Worm (Caenorhabditis elegans): ENCODE data around the gene R07H5.11.
A peak's percentile ranks its signal among the peaks of the same experiment; 100 is the strongest.

Gene R07H5.11

DNA sequence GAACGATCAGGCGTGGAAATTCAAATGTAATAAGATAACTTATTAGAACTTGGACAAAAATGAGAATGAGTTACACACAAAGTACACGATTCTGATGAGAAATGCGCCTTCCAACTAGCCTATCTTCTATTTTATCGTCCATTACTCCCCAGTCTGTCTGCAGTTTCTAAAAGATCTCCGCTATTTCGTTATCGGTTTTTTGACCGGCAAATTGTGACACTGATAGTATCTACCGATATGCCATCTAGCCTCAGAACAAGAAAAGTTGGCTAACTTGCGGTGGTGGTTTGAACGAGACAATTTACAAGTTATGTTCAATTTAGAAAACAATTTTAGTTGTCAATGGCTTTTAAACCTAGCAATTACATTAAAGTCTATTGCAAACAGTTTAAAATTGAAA is 9.0 kb downstream of the R07H5.11 start (continued):
- TF ChIP-seq pag-3 (tag; optimal IDR thresholded peaks at IDR 0.05; ENCODE audit: borderline replicate concordance, insufficient read depth), result no peak
- TF ChIP-seq rnt-1 (tag; optimal IDR thresholded peaks at IDR 0.05), result peak; percentile 9
- TF ChIP-seq ets-5 (GFP tag; IDR thresholded peaks at IDR 0.05), result no peak
- no peak for TF ChIP-seq ceh-90 (tag; optimal IDR thresholded peaks at IDR 0.05)
- TF ChIP-seq unc-86 (tag; optimal IDR thresholded peaks at IDR 0.05), result no peak
- TF ChIP-seq nhr-85 (tag), result peak; percentile 71
- no peak for TF ChIP-seq hlh-4 (tag; optimal IDR thresholded peaks at IDR 0.05)
- TF ChIP-seq sptf-1 (tag; optimal IDR thresholded peaks at IDR 0.05), result no peak
- TF ChIP-seq lin-39 (tag; optimal IDR thresholded peaks at IDR 0.05), result no peak
- TF ChIP-seq vab-15 (tag; optimal IDR thresholded peaks at IDR 0.05), result no peak
- no peak for TF ChIP-seq ceh-63 (GFP tag; optimal IDR thresholded peaks at IDR 0.05)
- no peak for TF ChIP-seq C16A3.4 (tag; optimal IDR thresholded peaks at IDR 0.05)
- no peak for TF ChIP-seq egl-13 (tag; optimal IDR thresholded peaks at IDR 0.05)
- TF ChIP-seq ztf-4 (tag; optimal IDR thresholded peaks at IDR 0.05), result no peak
- no peak for TF ChIP-seq nhr-77 (tag; optimal IDR thresholded peaks at IDR 0.05)
- TF ChIP-seq unc-62 (GFP tag; optimal IDR thresholded peaks at IDR 0.05), result no peak
- peak; percentile 78 for TF ChIP-seq lin-14 (GFP tag; optimal IDR thresholded peaks at IDR 0.05)
- TF ChIP-seq nhr-90 (tag; optimal IDR thresholded peaks at IDR 0.05; ENCODE audit: poor library complexity), result no peak
- TF ChIP-seq mab-9 (GFP tag; IDR thresholded peaks at IDR 0.05), result no peak
- TF ChIP-seq ceh-8 (GFP tag; optimal IDR thresholded peaks at IDR 0.05), result no peak
- no peak for TF ChIP-seq fos-1 (tag; optimal IDR thresholded peaks at IDR 0.05)
- no peak for TF ChIP-seq fkh-10 (GFP tag; optimal IDR thresholded peaks at IDR 0.05)
- TF ChIP-seq ceh-88 (GFP tag; IDR thresholded peaks at IDR 0.05), result no peak
- TF ChIP-seq unc-98 (GFP tag; IDR thresholded peaks at IDR 0.05), result no peak
- peak; percentile 44 for TF ChIP-seq elt-2 (tag; optimal IDR thresholded peaks at IDR 0.05)
- no peak for TF ChIP-seq hpl-2 (GFP tag; optimal IDR thresholded peaks at IDR 0.05)
- TF ChIP-seq nhr-47 (tag; optimal IDR thresholded peaks at IDR 0.05), result no peak
- TF ChIP-seq fkh-8 (tag; optimal IDR thresholded peaks at IDR 0.05), result no peak
- no peak for TF ChIP-seq mdl-1 (tag; optimal IDR thresholded peaks at IDR 0.05)
- TF ChIP-seq mep-1 (tag; optimal IDR thresholded peaks at IDR 0.05), result peak; percentile 10

DNA sequence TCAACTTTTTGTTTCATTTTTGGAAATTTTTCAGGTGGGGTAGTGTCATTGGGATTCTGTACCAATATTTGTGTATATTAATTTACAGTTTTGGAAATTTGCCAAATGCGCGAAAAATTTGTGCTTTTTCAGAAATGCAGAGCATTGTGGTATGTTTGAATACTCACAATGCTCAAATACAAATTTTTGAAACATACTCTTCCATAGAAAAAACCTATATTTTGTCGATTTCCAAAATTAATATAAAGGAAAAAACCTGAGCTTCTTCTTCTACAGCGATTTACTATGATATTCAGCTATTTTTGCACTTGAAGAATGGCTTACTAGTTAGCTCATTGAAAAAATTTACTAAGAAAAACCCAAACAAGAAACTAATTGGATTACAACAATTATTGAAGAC is 10.4 kb downstream of the R07H5.11 start:
- TF ChIP-seq nhr-47 (tag; optimal IDR thresholded peaks at IDR 0.05), result no peak
- no peak for TF ChIP-seq nhr-85 (tag)
- no peak for TF ChIP-seq tbx-2 (tag; optimal IDR thresholded peaks at IDR 0.05)
- no peak for TF ChIP-seq dpl-1 (GFP tag; optimal IDR thresholded peaks at IDR 0.05)
- TF ChIP-seq lin-35 (GFP tag; optimal IDR thresholded peaks at IDR 0.05), result no peak
- no peak for TF ChIP-seq jun-1 (tag; optimal IDR thresholded peaks at IDR 0.05)
- no peak for TF ChIP-seq nhr-12 (tag; optimal IDR thresholded peaks at IDR 0.05)

DNA sequence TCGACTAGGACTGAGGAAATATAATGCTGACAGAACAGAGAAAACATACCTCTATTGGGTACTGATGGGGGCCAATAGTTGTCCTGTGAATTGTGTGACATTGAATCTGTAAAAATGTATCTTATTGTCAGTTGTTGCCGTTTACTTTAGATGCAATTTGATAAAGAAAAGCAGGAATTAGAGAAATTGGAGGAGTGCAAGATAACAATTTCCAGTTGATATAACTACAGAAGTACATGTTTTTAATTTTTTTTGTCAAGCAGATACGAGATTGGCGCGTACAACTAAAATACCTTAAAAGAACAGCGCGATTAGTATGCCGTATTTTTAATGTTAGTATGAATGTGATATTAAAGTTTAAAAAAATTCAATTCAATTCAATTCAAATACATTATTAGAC is 15.5 kb downstream of the R07H5.11 start, which contains the start of gene zip-6:
Gene zip-6, minus strand, starts transcription at position 101 of the 400 bp plus-strand sequence.
- TF ChIP-seq lin-14 (GFP tag; optimal IDR thresholded peaks at IDR 0.05) (no peak), mdl-1 (tag; optimal IDR thresholded peaks at IDR 0.05) (no peak), mab-9 (GFP tag; IDR thresholded peaks at IDR 0.05) (no peak), ztf-11 (tag; optimal IDR thresholded peaks at IDR 0.05) (no peak), C04F5.9 (tag; optimal IDR thresholded peaks at IDR 0.05) (no peak), sox-4 (tag; optimal IDR thresholded peaks at IDR 0.05) (no peak), blmp-1 (tag; optimal IDR thresholded peaks at IDR 0.05) (no peak), ceh-90 (tag; optimal IDR thresholded peaks at IDR 0.05) (no peak)

DNA sequence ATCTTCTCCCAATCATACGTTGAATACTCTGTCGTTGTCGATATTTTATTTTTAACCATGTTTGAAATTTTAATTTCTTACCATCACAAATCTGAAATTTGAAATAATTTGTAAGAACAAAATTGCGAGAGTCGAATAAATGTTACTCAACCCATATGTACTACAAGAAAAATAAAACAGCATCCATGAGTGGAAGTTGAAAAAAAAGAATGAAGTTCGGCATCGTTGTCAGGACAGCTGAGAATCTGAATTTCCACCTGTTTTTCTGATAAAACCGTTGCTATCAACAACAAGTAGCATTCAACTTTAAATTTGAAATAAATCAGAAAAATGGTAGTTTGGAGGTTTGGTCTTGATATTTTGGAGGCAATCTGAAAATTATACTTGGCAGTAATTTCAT is 21.3 kb downstream of the R07H5.11 start, which contains the start of gene C29F4.3:
Gene C29F4.3, minus strand, starts transcription at position 101 of the 400 bp plus-strand sequence.
- TF ChIP-seq ets-5 (GFP tag; IDR thresholded peaks at IDR 0.05) (no peak), nhr-19 (GFP tag; conservative IDR thresholded peaks at IDR 0.05) (no peak), isw-1 (GFP tag; IDR thresholded peaks at IDR 0.05) (no peak), alr-1 (tag; optimal IDR thresholded peaks at IDR 0.05; ENCODE audit: borderline replicate concordance) (no peak), pqm-1 (tag; optimal IDR thresholded peaks at IDR 0.05) (no peak), hpl-2 (GFP tag; optimal IDR thresholded peaks at IDR 0.05) (no peak), lsy-2 (tag; optimal IDR thresholded peaks at IDR 0.05) (no peak)
